Worm (Caenorhabditis elegans): ENCODE data around the gene clec-260.

clec-260 gene

DNA sequence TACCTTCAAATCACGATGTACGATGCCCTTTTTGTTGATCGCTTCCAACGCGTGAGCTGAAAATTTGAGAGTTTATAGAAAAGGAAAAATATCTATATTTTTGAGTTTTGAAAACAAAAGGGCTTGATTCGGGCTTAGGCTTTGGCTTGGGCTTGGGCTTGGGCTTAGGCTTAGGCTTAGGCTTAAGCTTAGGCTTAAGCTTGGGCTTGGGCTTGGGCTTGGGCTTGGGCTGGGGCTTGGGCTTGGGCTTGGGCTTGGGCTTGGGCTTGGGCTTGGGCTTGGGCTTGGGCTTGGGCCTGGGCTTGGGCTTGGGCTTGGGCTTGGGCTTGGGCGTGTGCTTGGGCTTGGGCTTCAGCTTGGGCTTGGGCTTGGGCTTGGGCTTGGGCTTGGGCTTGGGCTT lies 16.1 kb upstream of the clec-260 start:
- TF ChIP-seq hlh-8 (tag; optimal IDR thresholded peaks at IDR 0.05) (no peak), fkh-6 (tag; optimal IDR thresholded peaks at IDR 0.05) (no peak), ceh-45 (GFP tag; IDR thresholded peaks at IDR 0.05) (no peak), ceh-19 (GFP tag; optimal IDR thresholded peaks at IDR 0.05) (no peak), K02D7.2 (tag; optimal IDR thresholded peaks at IDR 0.05) (no peak), elt-2 (tag; optimal IDR thresholded peaks at IDR 0.05) (no peak), sdc-2 (tag; optimal IDR thresholded peaks at IDR 0.05) (no peak), dmd-4 (tag; optimal IDR thresholded peaks at IDR 0.05; ENCODE audit: borderline replicate concordance) (no peak), sox-4 (tag; optimal IDR thresholded peaks at IDR 0.05) (no peak), ets-4 (tag; optimal IDR thresholded peaks at IDR 0.05) (no peak), ceh-30 (tag; optimal IDR thresholded peaks at IDR 0.05) (no peak), nfya-1 (tag; optimal IDR thresholded peaks at IDR 0.05) (no peak)

DNA sequence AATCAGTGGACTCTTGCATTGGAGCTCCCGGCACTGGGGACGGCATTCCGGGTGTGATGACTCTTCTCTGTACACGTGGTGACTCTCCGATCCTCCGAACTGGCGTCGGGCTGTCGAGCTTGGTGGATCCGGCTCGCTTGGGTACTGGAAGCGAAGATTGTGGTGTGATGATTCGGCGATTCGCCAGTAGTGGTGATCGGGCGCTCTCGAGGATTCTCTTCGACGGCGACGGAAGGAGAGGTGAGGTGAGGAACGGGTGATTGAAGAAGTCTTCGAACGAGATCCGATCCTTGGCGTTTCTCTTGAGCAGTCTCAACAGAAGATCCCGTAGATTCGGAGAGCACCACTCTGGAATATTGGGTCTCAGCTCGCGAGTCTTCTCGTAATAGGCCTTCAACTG lies 14.5 kb upstream of the clec-260 start:
- no peak for TF ChIP-seq pha-2 (tag; optimal IDR thresholded peaks at IDR 0.05)
- TF ChIP-seq unc-86 (tag; optimal IDR thresholded peaks at IDR 0.05), result no peak
- TF ChIP-seq npax-4 (tag; optimal IDR thresholded peaks at IDR 0.05), result no peak
- no peak for TF ChIP-seq sox-2 (GFP tag; IDR thresholded peaks at IDR 0.05)
- TF ChIP-seq hlh-15 (tag; optimal IDR thresholded peaks at IDR 0.05), result no peak

DNA sequence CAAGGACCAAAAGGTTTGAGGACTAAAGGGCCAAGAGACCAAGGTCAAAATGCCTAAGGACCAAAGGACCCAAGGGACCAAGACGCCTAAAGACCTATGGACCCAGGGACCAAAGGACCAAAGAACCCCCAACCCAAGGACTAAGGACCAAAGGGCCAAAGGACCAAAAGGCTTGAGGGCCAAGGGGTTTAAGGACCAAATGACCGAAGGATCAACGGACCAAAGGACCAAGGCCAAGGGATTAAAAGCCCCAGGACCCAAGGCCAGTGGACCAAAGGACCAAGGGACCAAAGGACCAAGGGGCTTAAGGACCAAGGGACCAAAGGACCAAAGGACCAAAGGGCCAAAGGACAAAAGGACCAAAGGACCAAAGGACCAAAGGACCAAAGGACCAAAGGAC lies 13.7 kb upstream of the clec-260 start:
- TF ChIP-seq sox-2 (GFP tag; IDR thresholded peaks at IDR 0.05), result no peak
- TF ChIP-seq pag-3 (tag; optimal IDR thresholded peaks at IDR 0.05; ENCODE audit: borderline replicate concordance), result peak; percentile 59

DNA sequence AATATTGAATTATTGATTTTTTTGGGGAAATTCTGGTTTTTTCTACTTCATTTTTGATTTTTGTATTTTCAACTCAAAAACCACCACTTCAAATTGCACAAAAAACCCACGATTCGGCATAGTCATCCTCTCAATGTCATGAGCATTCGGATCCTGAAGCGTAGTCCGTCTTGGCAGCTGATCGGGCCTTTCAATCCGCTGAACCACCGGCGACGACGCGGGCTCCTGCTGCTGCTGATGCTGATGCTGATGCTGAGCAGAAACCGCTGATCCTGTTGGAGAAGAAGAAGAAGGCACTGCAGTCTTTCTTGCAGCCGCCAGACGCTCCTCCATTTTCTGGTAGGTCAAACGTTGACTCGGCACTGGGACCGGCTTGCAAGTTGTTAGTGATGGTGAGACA lies 13.0 kb upstream of the clec-260 start:
- no peak for TF ChIP-seq ceh-19 (GFP tag; optimal IDR thresholded peaks at IDR 0.05)
- TF ChIP-seq ceh-34 (tag; optimal IDR thresholded peaks at IDR 0.05), result no peak
- TF ChIP-seq nhr-232 (tag; optimal IDR thresholded peaks at IDR 0.05), result no peak
- no peak for TF ChIP-seq hlh-13 (GFP tag; optimal IDR thresholded peaks at IDR 0.05)
- TF ChIP-seq pha-4 (tag; optimal IDR thresholded peaks at IDR 0.05), result no peak
- no peak for TF ChIP-seq ceh-31 (tag; optimal IDR thresholded peaks at IDR 0.05)
- TF ChIP-seq zip-5 (tag; optimal IDR thresholded peaks at IDR 0.05), result no peak
- TF ChIP-seq mec-3 (tag; optimal IDR thresholded peaks at IDR 0.05; ENCODE audit: borderline replicate concordance), result no peak
- TF ChIP-seq ceh-22 (tag; optimal IDR thresholded peaks at IDR 0.05), result no peak
- no peak for TF ChIP-seq unc-42 (tag; optimal IDR thresholded peaks at IDR 0.05)
- no peak for TF ChIP-seq unc-86 (tag; optimal IDR thresholded peaks at IDR 0.05)
- no peak for TF ChIP-seq F13H6.1 (tag; optimal IDR thresholded peaks at IDR 0.05)
- TF ChIP-seq ceh-2 (tag; optimal IDR thresholded peaks at IDR 0.05), result no peak
- no peak for TF ChIP-seq ref-2 (tag; optimal IDR thresholded peaks at IDR 0.05)
- no peak for TF ChIP-seq nfya-1 (tag; optimal IDR thresholded peaks at IDR 0.05)
- TF ChIP-seq unc-55 (GFP tag; optimal IDR thresholded peaks at IDR 0.05), result no peak
- no peak for TF ChIP-seq eyg-1 (tag; optimal IDR thresholded peaks at IDR 0.05)

DNA sequence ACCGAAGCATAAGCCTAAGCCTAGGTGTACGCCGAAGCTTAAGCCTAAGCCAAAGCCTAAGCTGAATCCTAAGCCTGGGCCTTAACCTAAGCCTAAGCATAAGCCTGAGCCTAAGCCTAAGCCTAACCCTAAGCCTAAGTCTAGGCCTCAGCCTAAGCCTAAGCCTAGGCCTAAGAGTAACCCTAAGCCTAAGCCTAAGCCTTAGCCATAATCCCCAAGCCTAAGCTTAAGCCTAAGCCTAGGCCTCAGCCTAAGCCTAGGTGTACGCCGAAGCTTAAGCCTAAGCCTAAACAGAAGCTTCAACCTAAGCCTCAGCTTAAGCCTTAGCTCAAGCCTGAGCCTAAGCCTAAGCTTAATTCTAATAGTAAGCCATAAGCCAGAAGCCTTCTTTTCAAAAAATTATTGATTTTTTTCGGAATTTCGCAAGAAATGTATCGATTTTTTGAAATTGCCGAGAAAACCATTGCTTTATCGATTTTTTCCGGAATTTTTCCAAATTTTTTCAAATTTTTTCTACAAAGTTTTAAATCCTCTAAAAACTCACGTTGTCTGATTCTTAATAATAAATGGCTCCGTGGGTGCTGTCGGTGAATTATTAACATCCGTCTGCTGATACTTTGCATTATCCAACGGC lies 12.2 kb upstream of the clec-260 start:
- TF ChIP-seq dve-1 (tag; optimal IDR thresholded peaks at IDR 0.05) (peak; percentile 68), ceh-48 (tag; optimal IDR thresholded peaks at IDR 0.05) (peak; percentile 19), ceh-24 (tag; optimal IDR thresholded peaks at IDR 0.05) (no peak), pag-3 (tag; optimal IDR thresholded peaks at IDR 0.05; ENCODE audit: borderline replicate concordance) (no peak), ceh-34 (tag; optimal IDR thresholded peaks at IDR 0.05) (no peak), tbx-7 (tag; optimal IDR thresholded peaks at IDR 0.05) (no peak), sox-2 (GFP tag; IDR thresholded peaks at IDR 0.05) (no peak), ahr-1 (tag; optimal IDR thresholded peaks at IDR 0.05) (no peak), elt-4 (tag; optimal IDR thresholded peaks at IDR 0.05) (peak; percentile 9)
